Worm (Caenorhabditis elegans) whole organism, L2 larva: ENCODE results near the gene Y43F8B.10.

Experiments used
- aly-2 ChIP-seq: fragments of 150-350 bp; optimal IDR thresholded peaks from 2 replicates; lab custom pipeline; 2014; ENCODE audit warnings: missing biosample characterization, missing genetic modification characterization
- ceh-82 ChIP-seq: fragments of 150-350 bp; optimal IDR thresholded peaks from 2 replicates; lab custom pipeline; 2014; ENCODE audit warnings: missing biosample characterization, missing genetic modification characterization
- crh-2 ChIP-seq: sonication (generic microtip); optimal IDR thresholded peaks from 2 replicates; lab custom pipeline; 2017; ENCODE audit warnings: missing biosample characterization, missing genetic modification characterization
- mdl-1 ChIP-seq, 2 experiments: fragments of 150-350 bp in 1 of 2; sonication (generic microtip) in 1 of 2; optimal IDR thresholded peaks; 2 replicates each; lab custom pipeline; 2017; ENCODE audit warnings: missing biosample characterization in 2 of 2, missing genetic modification characterization in 2 of 2
- nhr-23 ChIP-seq: fragments of 150-350 bp; optimal IDR thresholded peaks from 2 replicates; lab custom pipeline; 2014; ENCODE audit warnings: missing biosample characterization, missing genetic modification reagents, missing genetic modification characterization
- unc-55 ChIP-seq: fragments of 150-350 bp; sonication (generic microtip); optimal IDR thresholded peaks from 3 replicates; lab custom pipeline; 2014; ENCODE audit warnings: missing biosample characterization, missing genetic modification reagents, missing genetic modification characterization
- zag-1 ChIP-seq: fragments of 150-350 bp; optimal IDR thresholded peaks from 2 replicates; lab custom pipeline; 2014; ENCODE audit warnings: missing biosample characterization, missing genetic modification characterization

- TF ChIP-seq unc-55 (no peak), mdl-1 (tag; optimal IDR thresholded peaks at IDR 0.05; lab: Kevin White, UChicago) (no peak), ceh-82 (tag; lab: Kevin White, UChicago) (no peak), crh-2 (tag; lab: Kevin White, UChicago) (no peak), nhr-23 (no peak), aly-2 (tag; lab: Kevin White, UChicago) (no peak), zag-1 (tag; lab: Kevin White, UChicago) (no peak)
Observed at ce11 chrV:19495145-19495544, 20.9 kb downstream of the Y43F8B.10 start.
